Worm (Caenorhabditis elegans): ENCODE measurements around the gene F45E10.2.

DNA sequence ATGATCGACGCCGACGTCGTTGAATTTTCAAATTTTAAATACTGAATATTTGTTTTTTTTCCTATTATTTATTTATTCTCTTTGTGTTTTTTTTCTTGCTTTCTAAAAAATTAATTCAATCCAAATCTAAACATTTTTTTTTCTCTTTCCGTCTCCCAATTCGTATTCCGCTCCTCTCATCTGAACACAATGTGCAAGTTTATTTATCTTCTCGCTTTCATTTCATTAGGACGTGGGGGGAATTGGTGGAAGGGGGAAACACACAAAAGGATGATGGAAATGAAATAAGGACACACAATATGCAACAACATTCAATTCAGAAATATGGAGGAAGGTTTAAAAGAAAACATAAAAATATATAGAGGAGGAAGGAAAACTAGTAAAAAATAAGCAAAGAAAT is 27.3 kb downstream of the F45E10.2 start:
- TF ChIP-seq ama-1 (optimal IDR thresholded peaks at IDR 0.05), result no peak
- TF ChIP-seq pat-9 (tag; optimal IDR thresholded peaks at IDR 0.05), result no peak
- no peak for TF ChIP-seq fkh-10 (GFP tag; optimal IDR thresholded peaks at IDR 0.05)
- TF ChIP-seq fax-1 (tag; optimal IDR thresholded peaks at IDR 0.05), result no peak
- no peak for TF ChIP-seq hlh-30 (tag; optimal IDR thresholded peaks at IDR 0.05; ENCODE audit: insufficient read depth)
- TF ChIP-seq ztf-16 (tag; optimal IDR thresholded peaks at IDR 0.05), result no peak
- TF ChIP-seq K02D7.2 (tag; optimal IDR thresholded peaks at IDR 0.05), result no peak
- no peak for TF ChIP-seq pqm-1 (tag; optimal IDR thresholded peaks at IDR 0.05)
- no peak for TF ChIP-seq hlh-6 (tag; optimal IDR thresholded peaks at IDR 0.05)
- no peak for TF ChIP-seq lin-11 (tag; optimal IDR thresholded peaks at IDR 0.05)
- no peak for TF ChIP-seq pax-1 (tag; optimal IDR thresholded peaks at IDR 0.05)
- no peak for TF ChIP-seq dve-1 (tag; optimal IDR thresholded peaks at IDR 0.05)

All from whole organism, late embryonic.